Worm (Caenorhabditis elegans) whole organism, early embryonic: Measurements from ENCODE around the gene srz-42.

Experiments used
- ama-1 ChIP-seq: fragments of 150-350 bp; optimal IDR thresholded peaks from 2 replicates; lab custom pipeline; 2014
- ceh-36 ChIP-seq: sonication (generic microtip); optimal IDR thresholded peaks from 2 replicates; lab custom pipeline; 2016; ENCODE audit warnings: missing genetic modification characterization, inconsistent platforms, missing compliant biosample characterization
- hmbx-1 ChIP-seq: sonication (generic microtip); optimal IDR thresholded peaks from 2 replicates; lab custom pipeline; 2016; ENCODE audit warnings: mild to moderate bottlenecking, missing genetic modification characterization, missing compliant biosample characterization
- scrt-1 ChIP-seq: fragments of 200-800 bp; sonication (Bioruptor generic); IDR thresholded peaks from 2 replicates; pipeline ENCODE4 v1.3.6; 2022; ENCODE audit warnings: missing genetic modification characterization, missing compliant biosample characterization
- tra-4 ChIP-seq: sonication (generic microtip); optimal IDR thresholded peaks from 2 replicates; lab custom pipeline; 2017; ENCODE audit warnings: missing genetic modification characterization, missing compliant biosample characterization

DNA sequence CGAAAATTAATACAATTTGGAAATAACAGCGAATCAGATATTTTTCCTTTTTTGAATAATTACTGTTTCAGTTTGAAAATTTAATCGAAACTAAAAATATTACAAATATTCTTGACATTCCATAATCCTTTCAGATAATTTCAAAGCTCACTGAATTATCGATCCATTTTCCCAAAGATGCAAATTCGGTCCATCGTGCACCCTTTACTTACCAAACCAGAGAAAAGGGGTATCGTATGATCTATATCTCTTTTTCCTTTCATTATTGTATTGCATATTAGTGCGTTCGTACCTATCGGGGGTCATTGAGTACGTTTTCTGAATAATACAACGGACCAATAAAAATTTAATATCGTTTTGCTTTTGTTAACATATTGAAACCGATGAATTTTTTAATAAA is 24.4 kb upstream of the srz-42 start:
- no peak for TF ChIP-seq ama-1 (lab: Kevin White, UChicago)
- no peak for TF ChIP-seq hmbx-1
- no peak for TF ChIP-seq scrt-1
- TF ChIP-seq ceh-36 (tag; lab: Kevin White, UChicago), result no peak
- no peak for TF ChIP-seq tra-4
